Fruit fly (Drosophila melanogaster) whole organism, embryonic: Measurements from ENCODE around the gene Doc1.

Experiments
- Aef1 ChIP-seq: fragments of 200-800 bp; sonication (Bioruptor generic); IDR thresholded peaks from 3 replicates; pipeline ENCODE4 v1.3.6; 2022; ENCODE audit warnings: missing biosample characterization, missing genetic modification characterization
- B-H1 ChIP-seq: fragments of 200-800 bp; sonication (Bioruptor generic); IDR thresholded peaks from 3 replicates; pipeline ENCODE4 v1.3.6; 2022; ENCODE audit warnings: missing biosample characterization, missing genetic modification characterization
- BtbVII ChIP-seq: fragments of 200-800 bp; sonication (Bioruptor generic); optimal IDR thresholded peaks from 3 replicates; lab custom pipeline; 2017; ENCODE audit warnings: missing biosample characterization, mild to moderate bottlenecking, missing genetic modification characterization
- C15 ChIP-seq: fragments of 200-800 bp; sonication (Bioruptor generic); IDR thresholded peaks from 3 replicates; pipeline ENCODE4 v1.3.6; 2022; ENCODE audit warnings: missing biosample characterization, missing genetic modification characterization
- CG10209 ChIP-seq: fragments of 200-800 bp; sonication (Bioruptor generic); optimal IDR thresholded peaks from 3 replicates; lab custom pipeline; 2017; ENCODE audit warnings: missing biosample characterization, mild to moderate bottlenecking, missing genetic modification characterization, missing genetic modification reagents
- CG11560 ChIP-seq: fragments of 200-800 bp; sonication (Bioruptor generic); IDR thresholded peaks from 3 replicates; pipeline ENCODE4 v1.3.6; 2022; ENCODE audit warnings: missing biosample characterization, missing genetic modification characterization
- CG15514 ChIP-seq: fragments of 200-800 bp; sonication (Bioruptor generic); optimal IDR thresholded peaks from 3 replicates; lab custom pipeline; 2017; ENCODE audit warnings: missing biosample characterization, missing genetic modification characterization, mild to moderate bottlenecking, moderate library complexity, missing genetic modification reagents
- CG18619 ChIP-seq: fragments of 200-800 bp; sonication (Bioruptor generic); optimal IDR thresholded peaks from 3 replicates; lab custom pipeline; 2017; ENCODE audit warnings: missing biosample characterization, mild to moderate bottlenecking, missing genetic modification characterization
- CG2202 ChIP-seq: fragments of 200-800 bp; sonication (Bioruptor generic); optimal IDR thresholded peaks from 2 replicates; lab custom pipeline; 2018; ENCODE audit warnings: missing biosample characterization, mild to moderate bottlenecking, missing genetic modification characterization
- CG3281 ChIP-seq: fragments of 200-800 bp; sonication (Bioruptor generic); optimal IDR thresholded peaks from 3 replicates; lab custom pipeline; 2017; ENCODE audit warnings: missing biosample characterization, mild to moderate bottlenecking, missing genetic modification characterization
- CG4404 ChIP-seq: fragments of 200-800 bp; sonication (Bioruptor generic); IDR thresholded peaks from 2 replicates; pipeline ENCODE4 v1.3.6; 2022; ENCODE audit warnings: missing biosample characterization, missing genetic modification characterization
- CG8388 ChIP-seq: fragments of 200-800 bp; sonication (Bioruptor generic); optimal IDR thresholded peaks from 2 replicates; lab custom pipeline; 2019; ENCODE audit warnings: missing biosample characterization, mild to moderate bottlenecking, missing genetic modification characterization, moderate library complexity
- CG9609 ChIP-seq: fragments of 200-800 bp; sonication (Bioruptor generic); optimal IDR thresholded peaks from 3 replicates; lab custom pipeline; 2016; ENCODE audit warnings: missing biosample characterization, missing genetic modification characterization
- CG9817 ChIP-seq: fragments of 200-800 bp; sonication (Bioruptor generic); optimal IDR thresholded peaks from 2 replicates; lab custom pipeline; 2018; ENCODE audit warnings: missing biosample characterization, mild to moderate bottlenecking, missing genetic modification characterization, moderate library complexity
- Chrac-16 ChIP-seq: fragments of 200-800 bp; sonication (Bioruptor generic); optimal IDR thresholded peaks from 3 replicates; lab custom pipeline; 2016; ENCODE audit warnings: missing biosample characterization, missing genetic modification characterization
- H2.0 ChIP-seq: fragments of 200-800 bp; sonication (Bioruptor generic); IDR thresholded peaks from 2 replicates; pipeline ENCODE4 v1.3.6; 2022; ENCODE audit warnings: missing biosample characterization, missing genetic modification characterization
- HLH4C ChIP-seq: fragments of 200-800 bp; sonication (Bioruptor generic); IDR thresholded peaks from 3 replicates; pipeline ENCODE4 v1.3.6; 2022; ENCODE audit warnings: missing biosample characterization, missing genetic modification characterization; ENCODE audit not compliant: partially characterized antibody
- HmgZ ChIP-seq: fragments of 200-800 bp; sonication (Bioruptor generic); optimal IDR thresholded peaks from 2 replicates; lab custom pipeline; 2018; ENCODE audit warnings: missing biosample characterization, mild to moderate bottlenecking, missing genetic modification characterization
- Lim3 ChIP-seq: fragments of 200-800 bp; sonication (Bioruptor generic); IDR thresholded peaks from 2 replicates; pipeline ENCODE4 v1.3.6; 2022; ENCODE audit warnings: missing biosample characterization, missing genetic modification characterization
- MESR4 ChIP-seq: fragments of 200-800 bp; sonication (Bioruptor generic); optimal IDR thresholded peaks from 2 replicates; lab custom pipeline; 2018; ENCODE audit warnings: missing biosample characterization, mild to moderate bottlenecking, missing genetic modification characterization, moderate library complexity
- Myb ChIP-seq: fragments of 200-800 bp; sonication (Bioruptor generic); optimal IDR thresholded peaks from 2 replicates; lab custom pipeline; 2016; ENCODE audit warnings: missing biosample characterization, missing genetic modification characterization
- Nf-YB ChIP-seq: fragments of 200-800 bp; sonication (Bioruptor generic); optimal IDR thresholded peaks from 3 replicates; lab custom pipeline; 2019; ENCODE audit warnings: missing biosample characterization, mild to moderate bottlenecking, missing genetic modification characterization, moderate library complexity
- Poxn ChIP-seq: fragments of 200-800 bp; sonication (Bioruptor generic); IDR thresholded peaks from 2 replicates; pipeline ENCODE4 v1.3.6; 2022; ENCODE audit warnings: missing biosample characterization, missing genetic modification characterization
- Ptx1 ChIP-seq: fragments of 200-800 bp; sonication (Bioruptor generic); IDR thresholded peaks from 2 replicates; pipeline ENCODE4 v1.3.6; 2022; ENCODE audit warnings: missing biosample characterization, missing genetic modification characterization
- Rfx ChIP-seq: fragments of 200-800 bp; sonication (Bioruptor generic); IDR thresholded peaks from 2 replicates; pipeline ENCODE4 v1.3.6; 2022; ENCODE audit warnings: missing biosample characterization, missing genetic modification characterization
- TFAM ChIP-seq: fragments of 200-800 bp; sonication (Bioruptor generic); optimal IDR thresholded peaks from 2 replicates; lab custom pipeline; 2017; ENCODE audit warnings: missing biosample characterization, missing genetic modification characterization, inconsistent platforms
- ac ChIP-seq: fragments of 200-800 bp; sonication (Bioruptor generic); optimal IDR thresholded peaks from 3 replicates; lab custom pipeline; 2017; ENCODE audit warnings: missing biosample characterization, mild to moderate bottlenecking, missing genetic modification characterization
- ase ChIP-seq: fragments of 200-800 bp; sonication (Bioruptor generic); IDR thresholded peaks from 3 replicates; pipeline ENCODE4 v1.3.6; 2022; ENCODE audit warnings: missing biosample characterization, missing genetic modification characterization
- bigmax ChIP-seq: fragments of 200-800 bp; sonication (Bioruptor generic); optimal IDR thresholded peaks from 2 replicates; lab custom pipeline; 2018; ENCODE audit warnings: missing biosample characterization, mild to moderate bottlenecking, missing genetic modification characterization
- chinmo ChIP-seq: fragments of 200-800 bp; sonication (Bioruptor generic); IDR thresholded peaks from 4 replicates; pipeline ENCODE4 v1.3.6; 2022; ENCODE audit warnings: missing biosample characterization, missing genetic modification characterization; ENCODE audit not compliant: partially characterized antibody
- danr ChIP-seq: fragments of 200-800 bp; sonication (Bioruptor generic); IDR thresholded peaks from 2 replicates; pipeline ENCODE4 v1.3.6; 2022; ENCODE audit warnings: missing biosample characterization, missing genetic modification characterization
- ems ChIP-seq: fragments of 200-800 bp; sonication (Bioruptor generic); optimal IDR thresholded peaks from 3 replicates; lab custom pipeline; 2016; ENCODE audit warnings: missing biosample characterization, missing genetic modification characterization
- eve ChIP-seq, 2 experiments: fragments of >200 bp; optimal IDR thresholded peaks; 2 replicates each; lab custom pipeline; 2017; ENCODE audit warnings: missing biosample characterization in 2 of 2, missing genetic modification characterization in 2 of 2
- nerfin-2 ChIP-seq: fragments of 200-800 bp; sonication (Bioruptor generic); IDR thresholded peaks from 2 replicates; pipeline ENCODE4 v1.3.6; 2022; ENCODE audit warnings: missing biosample characterization, missing genetic modification characterization; ENCODE audit not compliant: partially characterized antibody
- nom ChIP-seq: fragments of 200-800 bp; sonication (Bioruptor generic); optimal IDR thresholded peaks from 2 replicates; lab custom pipeline; 2017; ENCODE audit warnings: missing biosample characterization, missing genetic modification characterization, mild to moderate bottlenecking, moderate library complexity, missing genetic modification reagents
- pan ChIP-seq, 4 experiments: fragments of >200 bp in 3 of 4; fragments of 200-800 bp in 1 of 4; sonication (Bioruptor generic) in 1 of 4; optimal IDR thresholded peaks in 3 of 4; IDR thresholded peaks in 1 of 4; 2 replicates each; pipeline versions ENCODE4 v1.3.6 to Lab custom; 2017 to 2022; ENCODE audit warnings: missing biosample characterization in 2 of 4, missing genetic modification characterization in 2 of 4, mixed read lengths in 1 of 4
- pzg ChIP-seq: fragments of 200-800 bp; sonication (Bioruptor generic); optimal IDR thresholded peaks from 3 replicates; lab custom pipeline; 2018; ENCODE audit warnings: missing biosample characterization, mild to moderate bottlenecking, missing genetic modification characterization, moderate library complexity
- shn ChIP-seq: fragments of 200-800 bp; sonication (Bioruptor generic); optimal IDR thresholded peaks from 3 replicates; lab custom pipeline; 2016; ENCODE audit warnings: missing biosample characterization, missing genetic modification characterization
- unpg ChIP-seq: fragments of 200-800 bp; sonication (Bioruptor generic); optimal IDR thresholded peaks from 3 replicates; lab custom pipeline; 2018; ENCODE audit warnings: missing biosample characterization, mild to moderate bottlenecking, missing genetic modification characterization, moderate library complexity
- yki ChIP-seq: fragments of >200 bp; optimal IDR thresholded peaks from 3 replicates; lab custom pipeline; 2018
- zfh1 ChIP-seq: fragments of 200-800 bp; sonication (Bioruptor generic); IDR thresholded peaks from 3 replicates; pipeline ENCODE4 v1.3.6; 2022; ENCODE audit warnings: missing biosample characterization, missing genetic modification characterization

Doc1 gene

dm6 chr3L:9041042-9041477, at the start of gene Doc1 (continued):
- no peak for TF ChIP-seq CG10209 (GFP tag; lab: Kevin White, UChicago)
- no peak for TF ChIP-seq CG11560 (tag; lab: Robert Waterston, UW)
- no peak for TF ChIP-seq pzg (GFP tag; lab: Kevin White, UChicago)
- TF ChIP-seq Aef1 (GFP tag; lab: Robert Waterston, UW): no peak
- TF ChIP-seq zfh1 (GFP tag; lab: Robert Waterston, UW): 0 out of 3 replicates have a peak, but pooled peaks have one; percentile 16
- TF ChIP-seq yki (lab: Kevin White, UChicago): no peak
- no peak for TF ChIP-seq CG3281 (GFP tag; lab: Kevin White, UChicago)
- no peak for TF ChIP-seq Poxn (GFP tag; lab: Robert Waterston, UW)
- no peak for TF ChIP-seq shn (GFP tag; lab: Kevin White, UChicago)
- TF ChIP-seq eve (GFP tag; optimal IDR thresholded peaks at IDR 0.05; lab: Kevin White, UChicago): no peak
- TF ChIP-seq unpg: no peak
- no peak for TF ChIP-seq CG4404 (GFP tag; lab: Robert Waterston, UW)
- TF ChIP-seq nom (GFP tag; lab: Kevin White, UChicago): no peak
- no peak for TF ChIP-seq H2.0 (GFP tag; lab: Robert Waterston, UW)
- TF ChIP-seq CG15514 (GFP tag; lab: Kevin White, UChicago): no peak
- no peak for TF ChIP-seq Myb (GFP tag; lab: Kevin White, UChicago)
- TF ChIP-seq Nf-YB: peak; percentile 99
- TF ChIP-seq CG2202: no peak
- no peak for TF ChIP-seq Chrac-16 (GFP tag; lab: Kevin White, UChicago)
- no peak for TF ChIP-seq CG9609 (GFP tag; lab: Kevin White, UChicago)
- no peak for TF ChIP-seq chinmo (GFP tag; lab: Robert Waterston, UW)
- no peak for TF ChIP-seq HmgZ
- TF ChIP-seq ase (GFP tag; lab: Robert Waterston, UW): no peak
- TF ChIP-seq bigmax (GFP tag; lab: Kevin White, UChicago): no peak
- TF ChIP-seq C15 (GFP tag; lab: Robert Waterston, UW): no peak
- no peak for TF ChIP-seq B-H1
- no peak for TF ChIP-seq MESR4 (GFP tag; lab: Kevin White, UChicago)
- TF ChIP-seq danr (GFP tag; lab: Robert Waterston, UW): no peak
- TF ChIP-seq HLH4C (GFP tag; lab: Robert Waterston, UW): no peak
- no peak for TF ChIP-seq Rfx (GFP tag; lab: Robert Waterston, UW)
- TF ChIP-seq CG8388: no peak
- no peak for TF ChIP-seq Ptx1 (GFP tag; lab: Robert Waterston, UW)
- TF ChIP-seq pan (optimal IDR thresholded peaks at IDR 0.05; lab: Kevin White, UChicago): no peak
- TF ChIP-seq pan (GFP tag; optimal IDR thresholded peaks at IDR 0.05 in 1 of 2, IDR thresholded peaks at IDR 0.05 in 1 of 2): no peak
- no peak for TF ChIP-seq ems (GFP tag; lab: Kevin White, UChicago)
- no peak for TF ChIP-seq ac
- no peak for TF ChIP-seq nerfin-2 (GFP tag; lab: Robert Waterston, UW)
- no peak for TF ChIP-seq CG18619 (GFP tag; lab: Kevin White, UChicago)
- TF ChIP-seq BtbVII (GFP tag; lab: Kevin White, UChicago): no peak
- TF ChIP-seq Lim3: no peak
- TF ChIP-seq TFAM (GFP tag; lab: Kevin White, UChicago): no peak
- no peak for TF ChIP-seq CG9817
